Fruit fly (Drosophila melanogaster) whole organism, adult: ENCODE results near the gene Non2.
A peak's percentile ranks its signal among the peaks of the same experiment; 100 is the strongest.

Experiments
- CG7045 ChIP-seq: fragments of 200-800 bp; sonication (Bioruptor generic); optimal IDR thresholded peaks from 2 replicates; lab custom pipeline; 2017; ENCODE audit warnings: missing biosample characterization, mild to moderate bottlenecking, missing genetic modification characterization
- Crg-1 ChIP-seq: fragments of 200-800 bp; sonication (Bioruptor generic); optimal IDR thresholded peaks from 2 replicates; lab custom pipeline; 2016; ENCODE audit warnings: missing biosample characterization, missing genetic modification characterization
- Mnt ChIP-seq: fragments of 200-800 bp; sonication (Bioruptor generic); optimal IDR thresholded peaks from 2 replicates; lab custom pipeline; 2016; ENCODE audit warnings: missing biosample characterization, mild to moderate bottlenecking, missing genetic modification characterization
- kay ChIP-seq: fragments of 200-800 bp; sonication (Bioruptor generic); peaks from one replicate; lab custom pipeline; 2016; ENCODE audit warnings: missing biosample characterization, missing genetic modification characterization, borderline replicate concordance
- pad ChIP-seq: fragments of 200-800 bp; sonication (Bioruptor generic); optimal IDR thresholded peaks from 3 replicates; lab custom pipeline; 2017; ENCODE audit warnings: missing biosample characterization, missing genetic modification characterization, mild to moderate bottlenecking, moderate library complexity, missing genetic modification reagents
- tj ChIP-seq: fragments of 200-800 bp; sonication (Bioruptor generic); optimal IDR thresholded peaks from 3 replicates; lab custom pipeline; 2017; ENCODE audit warnings: missing biosample characterization, mild to moderate bottlenecking, missing genetic modification characterization, moderate library complexity

DNA sequence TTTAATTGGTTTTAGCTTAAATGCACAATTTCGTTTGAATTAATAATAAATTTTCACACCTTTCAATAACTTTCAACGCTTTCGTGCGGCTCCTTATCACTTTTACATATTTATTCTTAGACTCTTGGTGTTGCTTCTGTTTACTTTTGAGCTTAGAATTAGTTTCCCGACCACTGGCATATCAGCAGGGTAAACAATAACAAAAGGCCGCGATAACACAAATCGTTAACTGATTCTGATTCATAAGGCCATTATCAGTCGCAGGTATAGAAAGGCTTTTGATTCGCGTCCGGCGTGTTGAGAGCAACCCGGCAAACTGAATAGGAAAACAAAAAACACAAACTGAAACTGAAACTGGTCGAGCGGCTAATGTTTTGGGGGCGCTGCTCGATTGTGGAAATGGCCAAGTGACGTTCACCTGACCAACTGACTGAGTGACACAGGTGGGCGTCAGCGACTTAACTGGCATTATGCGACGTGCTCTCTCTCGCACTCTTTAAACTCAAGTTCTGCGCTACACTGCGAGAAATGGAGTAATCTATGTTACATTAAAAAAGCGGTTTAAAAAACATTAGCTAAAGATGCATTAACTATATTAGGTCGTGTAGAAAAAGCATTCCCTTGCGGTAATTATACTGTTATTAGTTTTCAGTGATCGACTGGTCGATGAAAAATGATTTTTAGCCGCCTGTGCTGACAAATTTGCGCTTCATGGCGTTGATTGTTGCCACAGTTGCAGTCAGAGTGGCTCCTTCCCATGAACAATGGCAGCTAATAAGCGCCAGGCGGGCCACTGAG is 32.2 kb upstream of the Non2 start:
- TF ChIP-seq Crg-1 (GFP tag; lab: Kevin White, UChicago): no peak
- no peak for TF ChIP-seq tj (GFP tag; lab: Kevin White, UChicago)
- no peak for TF ChIP-seq Mnt
- TF ChIP-seq pad (GFP tag; lab: Kevin White, UChicago): no peak
- peak; percentile 86 for TF ChIP-seq kay (GFP tag; lab: Kevin White, UChicago)
- TF ChIP-seq CG7045: no peak
